Fruit fly (Drosophila melanogaster) whole organism, wandering third instar larva: ENCODE data around the gene CG13700.

Experiments used
- Abd-B ChIP-seq: fragments of >200 bp; optimal IDR thresholded peaks from 2 replicates; lab custom pipeline; 2017; ENCODE audit warnings: missing biosample characterization, missing genetic modification characterization
- CrebA ChIP-seq: fragments of 200-800 bp; sonication (Bioruptor generic); optimal IDR thresholded peaks from 2 replicates; lab custom pipeline; 2016; ENCODE audit warnings: missing biosample characterization, mild to moderate bottlenecking, missing genetic modification characterization, borderline replicate concordance
- Dfd ChIP-seq: fragments of >200 bp; optimal IDR thresholded peaks from 2 replicates; lab custom pipeline; 2017; ENCODE audit warnings: missing biosample characterization, missing genetic modification characterization
- Dif ChIP-seq: fragments of 200-275, 200-300 bp; sonication (Bioruptor generic); optimal IDR thresholded peaks from 2 replicates; lab custom pipeline; 2018; ENCODE audit warnings: missing biosample characterization, missing genetic modification characterization; ENCODE audit not compliant: partially characterized antibody
- GATAd ChIP-seq: sonication (Bioruptor generic); optimal IDR thresholded peaks from 2 replicates; lab custom pipeline; 2016; ENCODE audit warnings: missing biosample characterization, missing genetic modification characterization
- Hnf4 ChIP-seq: fragments of 200-800 bp; sonication (Bioruptor generic); optimal IDR thresholded peaks from 2 replicates; lab custom pipeline; 2016; ENCODE audit warnings: missing biosample characterization, mild to moderate bottlenecking, missing genetic modification characterization
- Hr78 ChIP-seq: fragments of >200 bp; optimal IDR thresholded peaks from 2 replicates; lab custom pipeline; 2017; ENCODE audit warnings: missing biosample characterization, missing genetic modification characterization
- Hr83 ChIP-seq: fragments of 200-300 bp; sonication (Bioruptor generic); optimal IDR thresholded peaks from 2 replicates; lab custom pipeline; 2016; ENCODE audit warnings: missing biosample characterization, mild to moderate bottlenecking, missing genetic modification characterization, moderate library complexity; ENCODE audit not compliant: poor library complexity, severe bottlenecking
- Jra ChIP-seq: sonication (Bioruptor generic); optimal IDR thresholded peaks from 2 replicates; lab custom pipeline; 2016; ENCODE audit warnings: missing biosample characterization, missing genetic modification characterization
- Mio ChIP-seq: sonication (Bioruptor generic); optimal IDR thresholded peaks from 2 replicates; lab custom pipeline; 2016; ENCODE audit warnings: missing biosample characterization, missing genetic modification characterization
- Myc ChIP-seq: fragments of >200 bp; optimal IDR thresholded peaks from 2 replicates; lab custom pipeline; 2017
- N ChIP-seq: fragments of >200 bp; optimal IDR thresholded peaks from 2 replicates; lab custom pipeline; 2018; ENCODE audit warnings: missing biosample characterization, missing external identifiers, missing genetic modification characterization
- Rel ChIP-seq, 2 experiments: fragments of 200-800 bp; sonication (Bioruptor generic) in 1 of 2; optimal IDR thresholded peaks; 2 replicates in 1 of 2; 3 replicates in 1 of 2; lab custom pipeline; 2016 to 2019; ENCODE audit warnings: mild to moderate bottlenecking in 2 of 2, missing biosample characterization in 2 of 2, missing genetic modification characterization in 2 of 2, moderate library complexity in 1 of 2
- Sp1 ChIP-seq: fragments of 200-800 bp; sonication (Bioruptor generic); optimal IDR thresholded peaks from 3 replicates; lab custom pipeline; 2019; ENCODE audit warnings: missing biosample characterization, mild to moderate bottlenecking, missing genetic modification characterization, moderate library complexity
- foxo ChIP-seq, 2 experiments: fragments of 200-800 bp; sonication (Bioruptor generic); optimal IDR thresholded peaks; 2 replicates in 1 of 2; 3 replicates in 1 of 2; lab custom pipeline; 2016 to 2017; ENCODE audit warnings: missing biosample characterization in 2 of 2, missing genetic modification characterization in 2 of 2
- jim ChIP-seq: fragments of 175-275, 200-325 bp; sonication (Bioruptor generic); optimal IDR thresholded peaks from 2 replicates; lab custom pipeline; 2016; ENCODE audit warnings: missing biosample characterization, mild to moderate bottlenecking, missing genetic modification characterization
- pan ChIP-seq: fragments of >200 bp; optimal IDR thresholded peaks from 2 replicates; lab custom pipeline; 2017
- rgr ChIP-seq: fragments of 200-800 bp; sonication (Bioruptor generic); optimal IDR thresholded peaks from 3 replicates; lab custom pipeline; 2016; ENCODE audit warnings: missing biosample characterization, mild to moderate bottlenecking, missing genetic modification characterization
- tai ChIP-seq: sonication (Bioruptor generic); optimal IDR thresholded peaks from 2 replicates; lab custom pipeline; 2016; ENCODE audit warnings: missing biosample characterization, missing genetic modification characterization
- usp ChIP-seq: fragments of >200 bp; optimal IDR thresholded peaks from 2 replicates; lab custom pipeline; 2017; ENCODE audit warnings: missing biosample characterization, missing genetic modification characterization
- woc ChIP-seq: sonication (Bioruptor generic); optimal IDR thresholded peaks from 2 replicates; lab custom pipeline; 2016; ENCODE audit warnings: missing biosample characterization, mild to moderate bottlenecking, missing genetic modification characterization

The CG13700 gene

DNA sequence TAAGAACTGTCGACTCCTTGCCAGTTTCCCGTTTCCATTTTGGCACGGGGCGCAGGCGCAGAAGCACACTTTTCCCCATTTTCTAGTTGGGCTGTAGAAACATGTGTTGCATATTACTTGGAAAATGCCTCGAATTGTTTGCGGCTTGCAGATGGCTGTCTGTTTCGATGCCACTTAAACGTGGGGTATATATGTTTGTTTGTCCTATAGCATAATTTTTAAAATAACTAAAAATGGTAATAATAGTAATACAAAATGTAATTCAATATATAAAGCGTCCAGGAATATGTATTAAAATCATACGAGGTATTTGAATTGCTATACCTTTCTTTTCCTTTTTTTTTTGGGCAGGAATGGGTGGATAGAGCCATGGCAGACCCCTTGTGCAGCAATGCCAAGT, 50.4 kb downstream of the CG13700 start:
- TF ChIP-seq Hr83 (no peak), Dfd (GFP tag; lab: Kevin White, UChicago) (no peak), Sp1 (GFP tag; lab: Kevin White, UChicago) (no peak), GATAd (no peak), Mio (no peak), jim (GFP tag; lab: Kevin White, UChicago) (no peak), woc (no peak), pan (lab: Kevin White, UChicago) (no peak), Jra (GFP tag; lab: Kevin White, UChicago) (no peak), Hr78 (GFP tag; lab: Kevin White, UChicago) (no peak), Myc (lab: Kevin White, UChicago) (no peak), CrebA (GFP tag; lab: Kevin White, UChicago) (no peak), tai (GFP tag; lab: Kevin White, UChicago) (no peak), N (GFP tag; lab: Kevin White, UChicago) (no peak), rgr (GFP tag; lab: Kevin White, UChicago) (no peak), Dif (GFP tag; lab: Kevin White, UChicago) (no peak), Rel (GFP tag; optimal IDR thresholded peaks at IDR 0.05; lab: Kevin White, UChicago) (no peak), Rel (tag; optimal IDR thresholded peaks at IDR 0.05; lab: Kevin White, UChicago) (no peak), Abd-B (GFP tag; lab: Kevin White, UChicago) (no peak), Hnf4 (GFP tag; lab: Kevin White, UChicago) (no peak), usp (GFP tag; lab: Kevin White, UChicago) (no peak)
- TF ChIP-seq, all 38 proteins: peak for 0

dm6 chr3L:18248815-18249214, 52.2 kb downstream of the CG13700 start:
- TF ChIP-seq foxo (GFP tag; optimal IDR thresholded peaks at IDR 0.05; lab: Kevin White, UChicago) (peak in 1 of 2 experiments; percentile 28), Hr78 (GFP tag; lab: Kevin White, UChicago) (no peak), tai (GFP tag; lab: Kevin White, UChicago) (no peak)
- TF ChIP-seq, all 38 proteins: peak for 1
